Fruit fly (Drosophila melanogaster) whole organism, adult: ENCODE data around the gene bero.
A peak's percentile ranks its signal among the peaks of the same experiment; 100 is the strongest.

Experiments
- CG11617 ChIP-seq: fragments of 200-800 bp; sonication (Bioruptor generic); optimal IDR thresholded peaks from 2 replicates; lab custom pipeline; 2017; ENCODE audit warnings: mild to moderate bottlenecking, missing biosample characterization, missing genetic modification reagents, missing genetic modification characterization
- CG12768 ChIP-seq: fragments of 200-800 bp; sonication (Bioruptor generic); optimal IDR thresholded peaks from 2 replicates; lab custom pipeline; 2017; ENCODE audit warnings: missing biosample characterization, missing genetic modification characterization, mild to moderate bottlenecking, moderate library complexity, missing genetic modification reagents
- CG14711 ChIP-seq: fragments of 200-800 bp; sonication (Bioruptor generic); optimal IDR thresholded peaks from 2 replicates; lab custom pipeline; 2018; ENCODE audit warnings: missing biosample characterization, mild to moderate bottlenecking, missing genetic modification characterization, moderate library complexity
- CG1620 ChIP-seq: fragments of 200-800 bp; sonication (Bioruptor generic); optimal IDR thresholded peaks from 2 replicates; lab custom pipeline; 2016; ENCODE audit warnings: missing biosample characterization, missing genetic modification characterization
- CG33017 ChIP-seq: fragments of 200-800 bp; sonication (Bioruptor generic); optimal IDR thresholded peaks from 2 replicates; lab custom pipeline; 2018; ENCODE audit warnings: missing biosample characterization, mild to moderate bottlenecking, missing genetic modification characterization, moderate library complexity
- CG5204 ChIP-seq: fragments of 200-800 bp; sonication (Bioruptor generic); optimal IDR thresholded peaks from 2 replicates; lab custom pipeline; 2016; ENCODE audit warnings: missing biosample characterization, missing genetic modification characterization
- CG7045 ChIP-seq: fragments of 200-800 bp; sonication (Bioruptor generic); optimal IDR thresholded peaks from 2 replicates; lab custom pipeline; 2017; ENCODE audit warnings: missing biosample characterization, mild to moderate bottlenecking, missing genetic modification characterization
- CG7101 ChIP-seq: fragments of 200-800 bp; sonication (Bioruptor generic); optimal IDR thresholded peaks from 2 replicates; lab custom pipeline; 2018; ENCODE audit warnings: missing biosample characterization, mild to moderate bottlenecking, missing genetic modification characterization, moderate library complexity
- Clk ChIP-seq: fragments of 200-800 bp; sonication (Bioruptor generic); optimal IDR thresholded peaks from 2 replicates; lab custom pipeline; 2017; ENCODE audit warnings: missing biosample characterization, missing genetic modification characterization
- Crg-1 ChIP-seq: fragments of 200-800 bp; sonication (Bioruptor generic); optimal IDR thresholded peaks from 2 replicates; lab custom pipeline; 2016; ENCODE audit warnings: missing biosample characterization, missing genetic modification characterization
- Hr96 ChIP-seq: fragments of 200-800 bp; sonication (Bioruptor generic); optimal IDR thresholded peaks from 2 replicates; lab custom pipeline; 2016; ENCODE audit warnings: missing biosample characterization, missing genetic modification characterization
- Mnt ChIP-seq: fragments of 200-800 bp; sonication (Bioruptor generic); optimal IDR thresholded peaks from 2 replicates; lab custom pipeline; 2016; ENCODE audit warnings: missing biosample characterization, mild to moderate bottlenecking, missing genetic modification characterization
- bab1 ChIP-seq: fragments of 200-800 bp; sonication (Bioruptor generic); optimal IDR thresholded peaks from 3 replicates; lab custom pipeline; 2019; ENCODE audit warnings: missing biosample characterization, mild to moderate bottlenecking, missing genetic modification characterization, moderate library complexity
- cic ChIP-seq: fragments of 200-800 bp; sonication (Bioruptor generic); optimal IDR thresholded peaks from 2 replicates; lab custom pipeline; 2017; ENCODE audit warnings: missing biosample characterization, mild to moderate bottlenecking, missing genetic modification characterization, moderate library complexity
- cnc ChIP-seq, 2 experiments: fragments of >200 bp; optimal IDR thresholded peaks; 2 replicates each; lab custom pipeline; 2017
- kay ChIP-seq: fragments of 200-800 bp; sonication (Bioruptor generic); peaks from one replicate; lab custom pipeline; 2016; ENCODE audit warnings: missing biosample characterization, missing genetic modification characterization, borderline replicate concordance
- ovo ChIP-seq: fragments of 200-800 bp; sonication (Bioruptor generic); optimal IDR thresholded peaks from 2 replicates; lab custom pipeline; 2016; ENCODE audit warnings: missing biosample characterization, missing genetic modification characterization
- pad ChIP-seq: fragments of 200-800 bp; sonication (Bioruptor generic); optimal IDR thresholded peaks from 3 replicates; lab custom pipeline; 2017; ENCODE audit warnings: missing biosample characterization, missing genetic modification characterization, mild to moderate bottlenecking, moderate library complexity, missing genetic modification reagents
- tj ChIP-seq: fragments of 200-800 bp; sonication (Bioruptor generic); optimal IDR thresholded peaks from 3 replicates; lab custom pipeline; 2017; ENCODE audit warnings: missing biosample characterization, mild to moderate bottlenecking, missing genetic modification characterization, moderate library complexity
- toe ChIP-seq: fragments of 200-800 bp; sonication (Bioruptor generic); optimal IDR thresholded peaks from 2 replicates; lab custom pipeline; 2016; ENCODE audit warnings: missing biosample characterization, missing genetic modification characterization

bero gene

DNA sequence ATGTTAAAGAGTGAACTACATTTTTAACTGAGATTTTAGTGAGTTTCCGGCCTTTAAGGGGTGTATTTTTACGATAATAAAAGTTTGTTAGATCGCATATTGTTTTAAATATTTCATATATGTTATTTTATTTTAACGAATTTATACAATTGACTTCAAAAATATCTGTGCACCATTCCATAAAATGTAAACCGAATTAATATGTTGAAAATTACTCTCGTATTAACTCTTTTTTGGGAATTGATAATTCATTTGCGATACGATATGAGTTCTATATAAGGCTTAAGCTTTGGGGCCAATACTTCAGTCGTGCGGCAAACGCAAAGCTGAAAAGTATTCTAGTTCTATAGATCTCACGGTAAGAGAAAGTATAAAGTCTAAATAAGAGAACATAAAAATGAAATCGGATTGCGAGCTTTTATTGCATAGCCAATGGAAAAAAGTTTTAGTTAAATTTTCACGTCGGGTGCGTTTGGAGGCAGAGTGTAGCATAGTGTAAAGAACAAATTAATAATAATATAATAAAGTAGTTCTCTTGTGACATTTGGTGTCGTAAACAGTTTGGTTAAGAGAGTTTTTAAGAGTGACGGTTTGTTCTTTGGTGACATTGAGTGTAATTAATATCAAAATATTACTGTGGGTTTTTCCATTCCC, 34.2 kb upstream of the bero start:
- TF ChIP-seq kay (peak; percentile 96), CG33017 (peak; percentile 6), Crg-1 (GFP tag; lab: Kevin White, UChicago) (no peak)

DNA sequence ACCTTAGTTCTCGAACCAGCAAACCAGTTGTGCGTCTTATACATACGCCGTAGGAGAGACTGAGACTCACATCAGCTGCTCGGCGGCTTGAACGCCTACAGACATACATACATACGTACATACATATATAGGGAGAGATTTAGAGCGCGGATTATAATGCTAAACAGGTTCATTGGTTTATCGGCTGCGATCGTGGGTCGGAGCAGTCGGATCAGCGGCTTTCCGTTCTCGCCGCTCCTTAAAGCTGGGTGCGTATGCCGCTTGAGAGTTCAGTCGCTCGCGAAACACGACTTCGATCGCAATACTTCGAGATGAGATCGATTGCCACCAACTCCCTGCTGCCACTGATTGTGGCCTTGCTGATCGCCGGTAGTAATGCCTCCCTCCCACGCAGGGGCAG, 33.2 kb upstream of the bero start:
- no peak for TF ChIP-seq ovo
- TF ChIP-seq kay: peak; percentile 54

DNA sequence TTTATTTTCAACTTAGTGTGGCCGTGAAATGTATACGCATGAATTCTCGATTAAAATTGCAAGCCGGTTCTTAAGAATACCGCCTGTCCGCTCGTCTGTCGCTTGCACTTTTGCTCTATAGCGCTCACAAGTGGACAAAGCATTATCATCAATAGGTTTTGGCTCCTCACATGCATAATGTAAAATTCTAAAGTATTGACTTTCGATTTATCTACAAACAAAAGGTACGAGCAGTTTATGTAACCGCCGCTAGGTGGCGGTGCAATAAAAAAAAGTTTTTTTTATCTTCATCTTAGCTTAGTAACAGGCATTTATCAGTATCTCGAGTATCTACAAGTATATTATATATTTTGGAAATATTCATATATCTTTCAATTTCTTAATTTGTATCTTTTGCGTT, 32.3 kb upstream of the bero start:
- no peak for TF ChIP-seq ovo
- TF ChIP-seq kay: peak; percentile 76

DNA sequence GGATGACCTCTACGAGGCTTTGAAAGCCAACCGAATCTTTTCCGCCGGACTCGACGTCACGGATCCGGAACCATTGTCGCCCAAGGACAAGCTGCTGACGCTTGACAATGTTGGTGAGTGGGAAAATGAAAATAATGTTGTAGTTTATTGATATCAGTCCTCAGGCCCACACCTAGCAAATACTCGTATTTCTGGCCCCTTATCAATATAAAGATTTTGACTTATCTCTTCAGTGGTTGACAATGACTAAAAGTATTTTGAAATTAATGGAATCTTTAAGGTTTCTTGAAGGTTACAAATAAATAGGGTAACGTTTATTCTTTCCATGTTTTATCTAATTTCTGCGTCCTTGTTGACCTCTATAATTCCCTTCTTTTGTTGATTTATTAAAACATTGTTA, 31.4 kb upstream of the bero start:
- TF ChIP-seq kay: no peak
- TF ChIP-seq ovo: no peak

DNA sequence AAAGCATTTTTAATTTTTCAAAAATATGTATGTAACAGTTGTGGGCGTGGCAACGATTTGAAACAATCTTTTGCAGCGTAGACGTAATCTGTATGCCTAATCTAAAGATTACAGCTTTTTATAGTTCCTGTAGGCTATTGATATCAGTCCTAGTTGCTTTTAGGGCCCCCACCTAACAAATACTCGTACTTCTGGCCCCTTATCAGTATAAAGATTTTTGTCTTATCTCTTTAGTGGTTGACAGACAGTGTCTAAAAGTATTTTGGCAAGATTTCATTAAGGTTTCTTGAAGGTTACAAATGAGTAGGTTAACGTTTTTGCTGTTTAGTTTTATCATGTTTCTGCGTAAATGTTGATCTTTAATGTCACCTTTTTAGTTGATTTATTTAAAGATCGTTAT, 29.8 kb upstream of the bero start:
- TF ChIP-seq cic (GFP tag; lab: Kevin White, UChicago): peak; percentile 55
- no peak for TF ChIP-seq CG11617 (GFP tag; lab: Kevin White, UChicago)

DNA sequence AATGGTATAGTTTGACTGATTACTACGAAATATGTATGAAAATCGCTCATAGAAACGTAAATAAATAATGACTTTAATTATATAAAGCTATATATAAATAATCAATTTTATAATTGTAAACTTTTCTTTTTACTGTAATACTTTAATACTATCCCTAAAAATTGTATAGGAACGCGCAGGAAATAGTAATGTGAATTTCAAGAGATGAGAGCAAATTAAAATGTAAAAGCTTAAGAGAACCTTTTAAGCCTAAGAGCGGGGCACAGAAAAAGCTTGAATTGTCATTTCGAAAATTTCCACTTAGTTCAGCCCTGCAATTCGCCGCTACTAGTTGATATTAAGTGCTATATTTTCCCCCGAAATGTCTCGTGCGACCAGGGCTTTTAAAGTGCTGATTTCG, 29.2 kb upstream of the bero start, which contains the start of gene CG31673:
TSS of gene CG31673 (plus strand) at position 301 of the 400 bp plus-strand sequence.
- TF ChIP-seq ovo: no peak
- TF ChIP-seq CG7101 (tag; lab: Kevin White, UChicago): no peak
- no peak for TF ChIP-seq CG1620 (GFP tag; lab: Kevin White, UChicago)
- TF ChIP-seq Mnt (GFP tag; lab: Kevin White, UChicago): no peak
- TF ChIP-seq Hr96 (GFP tag; lab: Kevin White, UChicago): no peak
- TF ChIP-seq CG11617 (GFP tag; lab: Kevin White, UChicago): no peak
- TF ChIP-seq CG33017: no peak
- no peak for TF ChIP-seq CG5204
- no peak for TF ChIP-seq toe
- TF ChIP-seq Crg-1 (GFP tag; lab: Kevin White, UChicago): no peak
- no peak for TF ChIP-seq Clk (GFP tag; lab: Kevin White, UChicago)
- no peak for TF ChIP-seq cnc (optimal IDR thresholded peaks at IDR 0.05; lab: Kevin White, UChicago)
- no peak for TF ChIP-seq cic (GFP tag; lab: Kevin White, UChicago)
- no peak for TF ChIP-seq CG7045 (GFP tag; lab: Kevin White, UChicago)
- no peak for TF ChIP-seq CG12768 (GFP tag; lab: Kevin White, UChicago)
- no peak for TF ChIP-seq tj (GFP tag; lab: Kevin White, UChicago)

DNA sequence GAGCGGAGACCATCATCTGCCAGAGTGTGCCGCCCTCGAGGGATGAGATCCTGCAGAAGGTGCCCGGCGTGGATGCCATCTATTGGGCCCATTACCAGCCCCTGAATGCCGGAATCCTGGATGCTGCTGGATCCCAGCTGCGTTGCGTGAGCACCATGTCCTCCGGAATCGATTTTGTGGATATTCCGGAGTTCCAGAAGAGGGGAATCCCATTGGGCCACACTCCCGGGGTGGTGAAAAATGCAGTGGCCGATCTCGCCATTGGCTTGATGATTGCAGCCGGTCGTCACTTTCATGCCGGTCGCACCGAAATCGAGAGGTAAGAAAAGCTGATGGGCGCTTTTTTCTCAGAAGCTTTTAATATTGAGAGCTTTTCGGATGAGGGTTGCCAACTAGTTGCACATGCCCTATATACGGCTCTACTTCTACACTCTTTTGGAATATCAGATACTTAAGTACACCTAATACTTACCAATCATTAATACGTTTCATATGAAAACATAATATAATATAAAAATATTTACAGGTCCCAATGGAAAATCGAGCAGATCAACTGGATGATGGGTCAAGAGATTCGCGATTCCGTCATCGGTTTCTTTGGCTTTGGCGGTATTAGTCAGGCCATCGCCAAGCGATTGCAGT, 28.6 kb upstream of the bero start:
- no peak for TF ChIP-seq CG7045 (GFP tag; lab: Kevin White, UChicago)
- peak; percentile 16 for TF ChIP-seq CG33017
- TF ChIP-seq pad (GFP tag; lab: Kevin White, UChicago): peak; percentile 0
- no peak for TF ChIP-seq CG5204
- TF ChIP-seq ovo: peak; percentile 9
- TF ChIP-seq CG7101 (tag; lab: Kevin White, UChicago): peak; percentile 22
- peak; percentile 0 for TF ChIP-seq bab1 (GFP tag; lab: Kevin White, UChicago)
- no peak for TF ChIP-seq toe
- peak; percentile 45 for TF ChIP-seq tj (GFP tag; lab: Kevin White, UChicago)
- TF ChIP-seq cic (GFP tag; lab: Kevin White, UChicago): peak; percentile 24
- TF ChIP-seq kay: no peak
- TF ChIP-seq CG14711 (tag; lab: Kevin White, UChicago): peak; percentile 93
- peak; percentile 21 for TF ChIP-seq CG11617 (GFP tag; lab: Kevin White, UChicago)
- peak; percentile 7 for TF ChIP-seq Mnt (GFP tag; lab: Kevin White, UChicago)
- TF ChIP-seq Clk (GFP tag; lab: Kevin White, UChicago): no peak
- no peak for TF ChIP-seq Hr96 (GFP tag; lab: Kevin White, UChicago)
- TF ChIP-seq cnc (optimal IDR thresholded peaks at IDR 0.05; lab: Kevin White, UChicago): no peak
- TF ChIP-seq CG1620 (GFP tag; lab: Kevin White, UChicago): no peak
- TF ChIP-seq Crg-1 (GFP tag; lab: Kevin White, UChicago): no peak
- no peak for TF ChIP-seq CG12768 (GFP tag; lab: Kevin White, UChicago)

DNA sequence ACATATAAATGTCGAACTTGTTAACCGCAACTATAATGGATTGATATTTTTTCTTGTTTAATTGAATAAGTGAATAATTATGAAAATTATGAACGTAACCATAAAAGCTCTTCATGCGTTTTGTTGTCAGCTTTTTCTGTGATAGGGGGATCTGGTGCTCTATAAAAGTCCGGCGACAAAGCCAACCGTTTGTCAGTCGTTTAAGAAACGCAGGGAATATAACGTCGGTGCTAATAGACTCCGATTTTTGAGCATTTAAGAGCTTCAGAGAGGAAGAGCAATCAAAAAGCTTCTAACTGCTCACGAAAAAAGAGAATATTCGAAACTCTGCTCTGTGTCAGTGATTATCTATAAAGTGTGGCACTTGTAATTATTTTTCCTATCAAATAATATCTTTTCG, 27.4 kb upstream of the bero start, which contains the start of gene CG31674:
TSS of gene CG31674 (plus strand) at position 203 of the 400 bp plus-strand sequence.
- no peak for TF ChIP-seq CG12768 (GFP tag; lab: Kevin White, UChicago)
- peak; percentile 25 for TF ChIP-seq CG33017
- no peak for TF ChIP-seq CG7101 (tag; lab: Kevin White, UChicago)
- no peak for TF ChIP-seq Hr96 (GFP tag; lab: Kevin White, UChicago)
- no peak for TF ChIP-seq cnc (optimal IDR thresholded peaks at IDR 0.05; lab: Kevin White, UChicago)
- no peak for TF ChIP-seq CG7045 (GFP tag; lab: Kevin White, UChicago)
- no peak for TF ChIP-seq pad (GFP tag; lab: Kevin White, UChicago)
- no peak for TF ChIP-seq kay
- no peak for TF ChIP-seq CG11617 (GFP tag; lab: Kevin White, UChicago)
- peak; percentile 4 for TF ChIP-seq CG1620 (GFP tag; lab: Kevin White, UChicago)
- TF ChIP-seq cic (GFP tag; lab: Kevin White, UChicago): peak; percentile 55
- no peak for TF ChIP-seq toe
- TF ChIP-seq CG5204: no peak
- TF ChIP-seq CG14711 (tag; lab: Kevin White, UChicago): no peak
- no peak for TF ChIP-seq Crg-1 (GFP tag; lab: Kevin White, UChicago)
- no peak for TF ChIP-seq Clk (GFP tag; lab: Kevin White, UChicago)
- peak; percentile 35 for TF ChIP-seq Mnt (GFP tag; lab: Kevin White, UChicago)
- peak; percentile 1 for TF ChIP-seq tj (GFP tag; lab: Kevin White, UChicago)
- TF ChIP-seq ovo: no peak
- peak; percentile 72 for TF ChIP-seq bab1 (GFP tag; lab: Kevin White, UChicago)
